Worm (Caenorhabditis elegans): ENCODE measurements around the gene C49F8.1.

C49F8.1 gene

DNA sequence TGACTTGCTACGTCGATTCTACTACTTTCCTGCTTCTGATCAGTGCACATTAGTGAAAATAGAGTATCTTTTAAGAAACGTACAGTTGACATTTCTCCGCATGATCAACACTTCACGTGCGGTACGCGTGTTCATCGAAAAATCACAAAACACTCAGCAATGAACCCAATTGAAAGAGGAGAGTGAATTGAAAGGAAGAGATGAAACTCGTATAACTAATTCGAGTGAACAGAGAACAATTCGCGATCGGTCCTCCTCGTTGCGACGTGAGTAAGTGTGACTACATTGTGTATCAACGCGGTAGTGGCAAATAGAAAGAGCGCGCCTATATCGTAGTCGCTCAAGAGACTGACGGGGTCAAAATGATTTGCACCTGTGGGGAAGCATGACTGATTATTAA is 11.3 kb downstream of the C49F8.1 start (continued):
- peak in 1 of 3 experiments; percentile 1 for TF ChIP-seq lin-35 (GFP tag; optimal IDR thresholded peaks at IDR 0.05)

- no peak for TF ChIP-seq lir-1 (GFP tag; conservative IDR thresholded peaks at IDR 0.05)
- no peak for TF ChIP-seq cebp-1 (GFP tag; IDR thresholded peaks at IDR 0.05)
- peak; percentile 52 for TF ChIP-seq cebp-1 (tag; optimal IDR thresholded peaks at IDR 0.05)
- no peak for TF ChIP-seq hlh-26 (GFP tag; conservative IDR thresholded peaks at IDR 0.05)
- no peak for TF ChIP-seq attf-5 (GFP tag; optimal IDR thresholded peaks at IDR 0.05)
- no peak for TF ChIP-seq dox-1 (GFP tag; IDR thresholded peaks at IDR 0.05)
Observed at ce11 chrX:13352164-13352563, 12.6 kb downstream of the C49F8.1 start.

ce11 chrX:13350804-13351747 is 13.7 kb downstream of the C49F8.1 start, which contains the start of gene mxl-3:
Gene mxl-3, minus strand, starts transcription at chrX:13350804.
- no peak for TF ChIP-seq hlh-26 (GFP tag; conservative IDR thresholded peaks at IDR 0.05)
- TF ChIP-seq cebp-1 (GFP tag; IDR thresholded peaks at IDR 0.05) = 0 out of 2 replicates have a peak, but pooled peaks have one; percentile 11
- peak; percentile 3 for TF ChIP-seq cebp-1 (tag; optimal IDR thresholded peaks at IDR 0.05)
- no peak for TF ChIP-seq mes-4 (tag; optimal IDR thresholded peaks at IDR 0.05)
- TF ChIP-seq sptf-2 (GFP tag; optimal IDR thresholded peaks at IDR 0.05) = no peak
- TF ChIP-seq hmg-1.2 (GFP tag; IDR thresholded peaks at IDR 0.05) = no peak
- peak; percentile 22 for TF ChIP-seq K11D2.4 (GFP tag; IDR thresholded peaks at IDR 0.05)
- no peak for TF ChIP-seq rec-8 (tag; optimal IDR thresholded peaks at IDR 0.05)
- no peak for TF ChIP-seq madf-6 (GFP tag; IDR thresholded peaks at IDR 0.05)
- peak; percentile 49 for TF ChIP-seq ama-1 (optimal IDR thresholded peaks at IDR 0.05)
- no peak for TF ChIP-seq ama-1 (GFP tag; optimal IDR thresholded peaks at IDR 0.05)
- TF ChIP-seq ztf-26 (tag; optimal IDR thresholded peaks at IDR 0.05) = peak; percentile 40
- TF ChIP-seq ZK185.1 (tag; optimal IDR thresholded peaks at IDR 0.05; ENCODE audit: poor library complexity, severe bottlenecking) = no peak
- no peak for TF ChIP-seq F37B4.10 (GFP tag; IDR thresholded peaks at IDR 0.05)
- TF ChIP-seq Y53G8AR.9 (GFP tag; conservative IDR thresholded peaks at IDR 0.05) = 0 out of 2 replicates have a peak, but pooled peaks have one; percentile 29
- TF ChIP-seq chd-7 (tag; optimal IDR thresholded peaks at IDR 0.05) = peak; percentile 36
- no peak for TF ChIP-seq mxl-1 (tag; optimal IDR thresholded peaks at IDR 0.05)
- TF ChIP-seq nhr-80 (tag; optimal IDR thresholded peaks at IDR 0.05) = peak; percentile 38
- TF ChIP-seq nhr-179 (tag; optimal IDR thresholded peaks at IDR 0.05) = no peak
- no peak for TF ChIP-seq mcd-1 (GFP tag; IDR thresholded peaks at IDR 0.05)
- TF ChIP-seq snpc-4 (GFP tag; optimal IDR thresholded peaks at IDR 0.05) = no peak
- peak in 1 of 4 experiments; percentile 26 for TF ChIP-seq snpc-4 (tag; optimal IDR thresholded peaks at IDR 0.05)
- peak; percentile 19 for TF ChIP-seq atf-7 (tag; optimal IDR thresholded peaks at IDR 0.05)
- TF ChIP-seq nfyb-1 (GFP tag; IDR thresholded peaks at IDR 0.05) = peak; percentile 53
- peak; percentile 49; the same call in 1 of the 2 replicates for TF ChIP-seq lin-26 (GFP tag; IDR thresholded peaks at IDR 0.05)
- TF ChIP-seq tbp1 (GFP tag; optimal IDR thresholded peaks at IDR 0.05) = peak; percentile 0
- TF ChIP-seq F49E8.2 (tag; optimal IDR thresholded peaks at IDR 0.05; ENCODE audit: insufficient read depth) = no peak
- TF ChIP-seq zfh-2 (GFP tag; conservative IDR thresholded peaks at IDR 0.05) = peak; percentile 80
- TF ChIP-seq die-1 (tag; optimal IDR thresholded peaks at IDR 0.05) = no peak
- TF ChIP-seq let-607 (tag; optimal IDR thresholded peaks at IDR 0.05) = peak in 1 of 2 experiments; percentile 21
- no peak for TF ChIP-seq lag-1 (GFP tag; IDR thresholded peaks at IDR 0.05)

Measured in whole organism, young adult.